Worm (Caenorhabditis elegans) whole organism, L2 larva: ENCODE results near the gene K12G11.6.
A peak's percentile ranks its signal among the peaks of the same experiment; 100 is the strongest.

Source experiments
- ZK546.5 ChIP-seq: sonication (generic microtip); optimal IDR thresholded peaks from 2 replicates; lab custom pipeline; 2017; ENCODE audit warnings: missing biosample characterization, missing genetic modification characterization
- ama-1 ChIP-seq: fragments of 150-350 bp; optimal IDR thresholded peaks from 2 replicates; lab custom pipeline; 2018; ENCODE audit warnings: inconsistent platforms
- elt-3 ChIP-seq: sonication (generic microtip); optimal IDR thresholded peaks from 2 replicates; lab custom pipeline; 2017; ENCODE audit warnings: missing biosample characterization, missing genetic modification characterization
- lin-13 ChIP-seq: fragments of 150-350 bp; optimal IDR thresholded peaks from 2 replicates; lab custom pipeline; 2014; ENCODE audit warnings: missing biosample characterization, missing genetic modification reagents, missing genetic modification characterization
- lin-39 ChIP-seq: fragments of 150-350 bp; optimal IDR thresholded peaks from 2 replicates; lab custom pipeline; 2014; ENCODE audit warnings: missing biosample characterization, missing genetic modification reagents, missing genetic modification characterization
- nhr-11 ChIP-seq: fragments of 150-350 bp; optimal IDR thresholded peaks from 2 replicates; lab custom pipeline; 2014; ENCODE audit warnings: missing biosample characterization, missing genetic modification characterization
- nhr-237 ChIP-seq: fragments of 150-350 bp; optimal IDR thresholded peaks from 2 replicates; lab custom pipeline; 2014; ENCODE audit warnings: missing biosample characterization, missing genetic modification characterization
- skn-1 ChIP-seq: sonication (generic microtip); optimal IDR thresholded peaks from 2 replicates; lab custom pipeline; 2017; ENCODE audit warnings: missing biosample characterization, missing genetic modification characterization
- snpc-4 ChIP-seq: fragments of 150-350 bp; optimal IDR thresholded peaks from 2 replicates; lab custom pipeline; 2014; ENCODE audit warnings: missing biosample characterization, missing genetic modification characterization
- unc-39 ChIP-seq: fragments of 150-350 bp; optimal IDR thresholded peaks from 2 replicates; lab custom pipeline; 2014; ENCODE audit warnings: missing biosample characterization, missing genetic modification characterization
- unc-55 ChIP-seq: fragments of 150-350 bp; sonication (generic microtip); optimal IDR thresholded peaks from 3 replicates; lab custom pipeline; 2014; ENCODE audit warnings: missing biosample characterization, missing genetic modification reagents, missing genetic modification characterization

DNA sequence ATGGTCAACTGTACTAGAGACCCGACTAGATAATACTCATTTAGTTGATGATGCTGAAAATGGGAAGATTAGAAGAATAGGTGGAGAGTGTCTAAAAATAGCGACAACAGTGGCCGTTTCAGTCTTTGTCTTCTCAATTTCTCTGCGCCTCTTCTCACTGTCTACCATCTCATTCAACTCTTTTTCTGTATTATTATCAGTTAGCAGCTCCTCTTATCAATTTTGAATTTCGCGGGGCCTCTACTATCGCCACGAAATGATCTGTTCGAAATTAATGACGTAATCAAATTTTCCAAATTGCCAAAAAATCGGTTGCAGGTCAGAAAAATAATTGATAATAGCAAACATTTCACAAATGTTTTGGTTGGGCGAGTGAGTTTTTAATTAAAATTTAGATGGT, 47.5 kb downstream of the K12G11.6 start:
- no peak for TF ChIP-seq lin-39
- TF ChIP-seq snpc-4 (tag; lab: Kevin White, UChicago), result no peak
- TF ChIP-seq lin-13 (GFP tag; lab: Kevin White, UChicago), result no peak
- no peak for TF ChIP-seq ZK546.5 (tag; lab: Kevin White, UChicago)
- TF ChIP-seq nhr-237, result no peak
- TF ChIP-seq skn-1 (tag; lab: Kevin White, UChicago), result peak; percentile 51
- TF ChIP-seq ama-1 (lab: Kevin White, UChicago), result no peak
- no peak for TF ChIP-seq elt-3
- TF ChIP-seq unc-55 (GFP tag; lab: Kevin White, UChicago), result no peak
- no peak for TF ChIP-seq nhr-11 (tag; lab: Kevin White, UChicago)
- TF ChIP-seq unc-39 (tag; lab: Kevin White, UChicago), result no peak
